Worm (Caenorhabditis elegans) whole organism, early embryonic: Measurements from ENCODE around the gene Y39E4B.13.

ENCODE experiments used
- B0310.2 ChIP-seq: sonication (generic microtip); optimal IDR thresholded peaks from 2 replicates; lab custom pipeline; 2016; ENCODE audit warnings: mild to moderate bottlenecking, missing genetic modification characterization, missing compliant biosample characterization
- F13C5.2 ChIP-seq: sonication (generic microtip); optimal IDR thresholded peaks from 2 replicates; lab custom pipeline; 2017; ENCODE audit warnings: mild to moderate bottlenecking, missing genetic modification characterization, inconsistent platforms, missing compliant biosample characterization
- aly-1 ChIP-seq: sonication (generic microtip); optimal IDR thresholded peaks from 2 replicates; lab custom pipeline; 2016; ENCODE audit warnings: missing genetic modification characterization, missing compliant biosample characterization
- ama-1 ChIP-seq: fragments of 150-350 bp; optimal IDR thresholded peaks from 2 replicates; lab custom pipeline; 2014
- ceh-13 ChIP-seq: fragments of 200-800 bp; sonication (Bioruptor generic); optimal IDR thresholded peaks from 2 replicates; lab custom pipeline; 2018; ENCODE audit warnings: mild to moderate bottlenecking, missing genetic modification characterization, missing compliant biosample characterization
- ceh-36 ChIP-seq: sonication (generic microtip); optimal IDR thresholded peaks from 2 replicates; lab custom pipeline; 2016; ENCODE audit warnings: missing genetic modification characterization, inconsistent platforms, missing compliant biosample characterization
- ets-7 ChIP-seq: sonication (generic microtip); optimal IDR thresholded peaks from 2 replicates; lab custom pipeline; 2016; ENCODE audit warnings: missing genotype, missing genetic modification characterization, missing compliant biosample characterization
- flt-1 ChIP-seq: fragments of 200-800 bp; sonication (Bioruptor generic); IDR thresholded peaks from 2 replicates; pipeline ENCODE4 v1.3.6; 2022; ENCODE audit warnings: missing genetic modification characterization, missing compliant biosample characterization
- hmbx-1 ChIP-seq: sonication (generic microtip); optimal IDR thresholded peaks from 2 replicates; lab custom pipeline; 2016; ENCODE audit warnings: mild to moderate bottlenecking, missing genetic modification characterization, missing compliant biosample characterization
- hmg-4 ChIP-seq: fragments of 200-800 bp; sonication (Bioruptor generic); optimal IDR thresholded peaks from 2 replicates; lab custom pipeline; 2018; ENCODE audit warnings: mild to moderate bottlenecking, missing genetic modification characterization, missing compliant biosample characterization
- hnd-1 ChIP-seq: sonication (generic microtip); optimal IDR thresholded peaks from 2 replicates; lab custom pipeline; 2016; ENCODE audit warnings: missing genetic modification characterization, missing compliant biosample characterization
- pes-1 ChIP-seq: fragments of 200-800 bp; sonication (Bioruptor generic); IDR thresholded peaks from 2 replicates; pipeline ENCODE4 v1.3.6; 2022; ENCODE audit warnings: missing genetic modification reagents, missing genetic modification characterization, missing compliant biosample characterization
- scrt-1 ChIP-seq: fragments of 200-800 bp; sonication (Bioruptor generic); IDR thresholded peaks from 2 replicates; pipeline ENCODE4 v1.3.6; 2022; ENCODE audit warnings: missing genetic modification characterization, missing compliant biosample characterization
- sea-1 ChIP-seq: fragments of 200-800 bp; sonication (Bioruptor generic); conservative IDR thresholded peaks from 2 replicates; pipeline ENCODE4 v1.3.6; 2022; ENCODE audit warnings: missing genetic modification characterization, missing compliant biosample characterization
- tbx-11 ChIP-seq: fragments of 200-800 bp; sonication (Bioruptor generic); IDR thresholded peaks from 2 replicates; pipeline ENCODE4 v1.3.6; 2022; ENCODE audit warnings: missing genetic modification characterization, missing compliant biosample characterization
- tbx-37 ChIP-seq: fragments of 200-800 bp; sonication (Bioruptor generic); conservative IDR thresholded peaks from 2 replicates; pipeline ENCODE4 v1.3.6; 2022; ENCODE audit warnings: missing genetic modification reagents, missing genetic modification characterization, missing compliant biosample characterization
- tra-4 ChIP-seq: sonication (generic microtip); optimal IDR thresholded peaks from 2 replicates; lab custom pipeline; 2017; ENCODE audit warnings: missing genetic modification characterization, missing compliant biosample characterization

Y39E4B.13 gene

ce11 chrIII:13061734-13062133 is 29.2 kb upstream of the Y39E4B.13 start:
- TF ChIP-seq tbx-11 (0 out of 2 replicates have a peak, but pooled peaks have one; percentile 30), flt-1 (GFP tag; lab: Robert Waterston, UW) (0 out of 2 replicates have a peak, but pooled peaks have one; percentile 1), F13C5.2 (tag; lab: Kevin White, UChicago) (no peak)

DNA sequence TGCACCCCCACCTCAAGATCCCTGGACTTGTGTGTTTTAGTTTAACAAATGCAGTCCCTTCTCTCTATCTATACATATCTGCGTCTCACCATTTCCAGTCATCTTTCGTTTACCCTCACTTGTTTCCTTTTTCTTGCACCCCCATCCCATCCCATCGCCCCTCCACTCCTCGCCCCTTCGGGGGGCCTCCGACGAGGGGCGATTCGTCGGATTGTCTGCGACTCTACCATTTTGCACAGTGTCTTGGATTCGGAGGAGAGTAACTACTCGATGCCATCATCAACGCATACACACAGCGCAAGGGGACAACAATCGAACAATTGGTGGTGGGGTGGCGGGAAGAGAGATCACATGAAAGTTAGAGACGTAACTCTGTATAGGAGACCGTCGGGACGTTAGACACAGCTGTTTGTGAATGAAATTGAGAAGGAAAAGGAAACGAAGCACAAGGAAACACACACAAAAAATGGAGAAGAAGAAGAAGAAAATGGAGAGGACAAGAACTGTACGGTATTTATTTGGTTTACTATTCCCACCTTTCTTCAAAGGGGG is 28.4 kb upstream of the Y39E4B.13 start:
- TF ChIP-seq tra-4 = no peak
- peak; percentile 59; the same call in 1 of the 2 replicates for TF ChIP-seq pes-1
- TF ChIP-seq tbx-37 (GFP tag; lab: Robert Waterston, UW) = no peak
- peak; percentile 12 for TF ChIP-seq ceh-13 (GFP tag; lab: Kevin White, UChicago)
- peak; percentile 49 for TF ChIP-seq ets-7 (tag; lab: Kevin White, UChicago)
- TF ChIP-seq hnd-1 (tag; lab: Kevin White, UChicago) = no peak
- TF ChIP-seq flt-1 (GFP tag; lab: Robert Waterston, UW) = no peak; the same call in 1 of the 2 replicates
- no peak for TF ChIP-seq hmbx-1 (tag; lab: Kevin White, UChicago)
- no peak; the same call in 1 of the 2 replicates for TF ChIP-seq sea-1 (GFP tag; lab: Robert Waterston, UW)
- TF ChIP-seq F13C5.2 (tag; lab: Kevin White, UChicago) = peak; percentile 76
- no peak for TF ChIP-seq scrt-1
- TF ChIP-seq ceh-36 (tag; lab: Kevin White, UChicago) = peak; percentile 27
- TF ChIP-seq B0310.2 = peak; percentile 22
- TF ChIP-seq hmg-4 = peak; percentile 84
- peak; percentile 59; the same call in 1 of the 2 replicates for TF ChIP-seq tbx-11
- TF ChIP-seq ama-1 (lab: Kevin White, UChicago) = no peak
- peak; percentile 38 for TF ChIP-seq aly-1 (tag; lab: Kevin White, UChicago)

- no peak for TF ChIP-seq ceh-13 (GFP tag; lab: Kevin White, UChicago)
- TF ChIP-seq tbx-11 = no peak
- no peak for TF ChIP-seq ama-1 (lab: Kevin White, UChicago)
- no peak for TF ChIP-seq hmbx-1 (tag; lab: Kevin White, UChicago)
- TF ChIP-seq sea-1 (GFP tag; lab: Robert Waterston, UW) = no peak
- no peak for TF ChIP-seq B0310.2
- TF ChIP-seq flt-1 (GFP tag; lab: Robert Waterston, UW) = no peak
- no peak for TF ChIP-seq ceh-36 (tag; lab: Kevin White, UChicago)
- no peak for TF ChIP-seq tbx-37 (GFP tag; lab: Robert Waterston, UW)
- no peak for TF ChIP-seq pes-1
- no peak for TF ChIP-seq scrt-1
- no peak for TF ChIP-seq F13C5.2 (tag; lab: Kevin White, UChicago)
- TF ChIP-seq hnd-1 (tag; lab: Kevin White, UChicago) = no peak
Measured at ce11 chrIII:13062989-13063388, 27.9 kb upstream of the Y39E4B.13 start.

DNA sequence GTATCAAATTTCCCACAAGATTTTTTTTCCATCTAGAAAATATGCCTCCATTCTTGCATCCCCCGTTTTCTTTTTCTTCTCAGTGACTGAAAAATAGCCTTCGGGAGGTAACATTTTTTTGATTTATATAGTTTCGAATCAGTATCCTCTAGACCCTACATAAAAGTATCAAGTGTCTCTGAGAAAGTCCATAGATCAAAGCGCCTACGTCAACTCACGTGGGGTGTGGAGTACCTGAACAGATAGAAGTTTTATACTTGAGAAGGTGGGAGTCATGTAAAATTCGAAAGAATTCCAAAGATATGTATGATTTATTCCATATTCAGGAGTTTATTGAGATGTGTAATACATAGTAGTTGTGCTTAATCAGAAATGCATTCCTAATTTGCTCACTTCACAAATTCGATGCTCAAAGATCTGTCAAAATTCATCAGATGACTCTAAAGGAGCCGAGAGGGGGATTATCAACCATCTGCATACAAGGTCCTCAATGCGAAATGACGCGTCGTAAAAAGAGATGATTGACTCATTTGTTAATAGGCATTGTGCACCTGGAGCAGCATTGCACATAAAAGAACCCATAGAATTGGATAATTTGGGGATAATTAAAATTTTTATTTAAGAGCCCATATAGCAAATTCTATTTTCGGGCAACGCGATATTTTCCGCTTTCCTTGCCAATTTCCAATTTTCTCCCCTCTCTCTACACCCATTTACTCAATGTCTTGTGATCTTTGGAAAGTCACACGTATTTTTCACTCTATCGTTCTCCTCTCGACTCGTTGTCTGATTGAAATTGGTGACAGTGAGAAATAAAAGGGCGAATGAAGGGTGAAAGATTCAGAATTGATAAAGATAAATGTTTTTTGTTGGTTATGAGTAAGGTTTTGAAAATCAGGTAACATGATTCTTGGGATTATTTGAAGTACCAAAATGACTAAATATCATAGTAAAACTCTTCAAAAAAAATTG is 26.4 kb upstream of the Y39E4B.13 start:
- TF ChIP-seq F13C5.2 (tag; lab: Kevin White, UChicago) = no peak
- 0 out of 2 replicates have a peak, but pooled peaks have one; percentile 47 for TF ChIP-seq sea-1 (GFP tag; lab: Robert Waterston, UW)
- no peak for TF ChIP-seq aly-1 (tag; lab: Kevin White, UChicago)
- no peak for TF ChIP-seq pes-1
- TF ChIP-seq hmg-4 = no peak
- no peak for TF ChIP-seq B0310.2
- TF ChIP-seq scrt-1 = no peak
- no peak for TF ChIP-seq hmbx-1 (tag; lab: Kevin White, UChicago)

ce11 chrIII:13065694-13066093 is 25.2 kb upstream of the Y39E4B.13 start:
- TF ChIP-seq flt-1 (GFP tag; lab: Robert Waterston, UW) = no peak
- TF ChIP-seq hmg-4 = peak; percentile 66
- 0 out of 2 replicates have a peak, but pooled peaks have one; percentile 55 for TF ChIP-seq sea-1 (GFP tag; lab: Robert Waterston, UW)

DNA sequence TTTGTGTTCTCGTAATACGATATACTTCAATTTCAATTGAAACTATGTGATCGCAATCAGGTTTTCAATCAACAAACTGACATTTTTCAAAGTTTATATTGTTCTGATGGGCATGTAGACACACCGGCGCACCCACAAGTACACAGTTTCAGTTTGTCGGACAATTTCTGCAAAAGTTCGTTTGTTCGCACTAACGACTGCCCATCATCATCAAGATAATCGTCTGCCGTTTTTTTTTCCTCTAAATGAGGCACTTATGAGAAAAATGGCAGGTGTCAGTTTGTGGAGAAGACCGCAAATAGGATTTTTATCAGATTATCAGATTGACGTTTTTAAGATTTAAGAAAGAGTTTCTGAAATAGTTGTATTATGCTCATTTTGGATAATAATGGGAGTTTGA is 24.1 kb upstream of the Y39E4B.13 start:
- no peak for TF ChIP-seq ceh-36 (tag; lab: Kevin White, UChicago)
- TF ChIP-seq hmbx-1 (tag; lab: Kevin White, UChicago) = no peak
- no peak for TF ChIP-seq scrt-1
- TF ChIP-seq sea-1 (GFP tag; lab: Robert Waterston, UW) = no peak
- no peak for TF ChIP-seq pes-1
- no peak for TF ChIP-seq hnd-1 (tag; lab: Kevin White, UChicago)
- TF ChIP-seq aly-1 (tag; lab: Kevin White, UChicago) = no peak
- TF ChIP-seq tra-4 = no peak
- TF ChIP-seq F13C5.2 (tag; lab: Kevin White, UChicago) = no peak
- TF ChIP-seq ets-7 (tag; lab: Kevin White, UChicago) = no peak
- no peak for TF ChIP-seq tbx-11
- TF ChIP-seq flt-1 (GFP tag; lab: Robert Waterston, UW) = no peak
- no peak for TF ChIP-seq B0310.2

DNA sequence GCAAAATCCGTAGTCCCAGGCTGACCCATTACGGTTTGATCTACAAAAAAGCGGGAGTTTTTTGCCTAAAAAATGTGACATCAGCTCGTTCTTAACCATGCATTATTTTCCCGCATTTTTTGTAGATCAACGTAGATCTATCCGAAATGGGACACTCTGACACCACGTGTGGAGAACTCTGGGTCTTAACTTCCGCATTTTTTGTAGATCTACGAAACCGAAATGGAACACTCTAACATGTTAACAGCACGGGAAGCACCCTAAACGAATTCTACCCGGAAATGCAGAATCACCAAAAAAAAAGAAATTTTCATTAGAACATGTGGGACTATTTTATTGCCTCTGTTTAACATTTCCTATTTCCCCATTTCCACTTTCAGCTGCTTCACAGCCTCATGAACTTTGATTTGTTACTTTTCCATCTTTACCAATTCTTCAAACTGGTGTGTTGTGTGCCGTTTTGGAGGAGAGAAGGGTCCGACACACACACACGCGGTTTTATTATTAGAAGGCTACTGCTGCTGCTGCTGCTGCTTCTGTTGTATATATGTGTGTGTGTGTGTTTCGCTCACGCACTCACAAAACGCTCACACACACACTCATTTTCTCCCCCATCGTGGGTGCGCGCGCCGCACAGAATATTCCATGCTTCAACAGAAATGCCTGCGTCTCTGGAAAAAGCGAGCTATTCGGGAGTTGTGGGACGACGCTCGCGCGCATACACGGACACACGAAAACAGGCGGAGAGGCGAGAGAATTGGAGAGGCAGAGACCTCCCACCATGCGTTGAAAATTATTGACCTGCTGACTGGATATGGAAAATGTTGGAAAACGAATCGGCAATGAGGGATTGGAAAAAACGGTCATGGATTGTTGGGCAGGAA is 22.8 kb upstream of the Y39E4B.13 start:
- TF ChIP-seq sea-1 (GFP tag; lab: Robert Waterston, UW) (no peak), tra-4 (no peak), ets-7 (tag; lab: Kevin White, UChicago) (peak; percentile 21), ceh-13 (GFP tag; lab: Kevin White, UChicago) (no peak), tbx-37 (GFP tag; lab: Robert Waterston, UW) (no peak; the same call in 1 of the 2 replicates), B0310.2 (no peak), tbx-11 (no peak), aly-1 (tag; lab: Kevin White, UChicago) (peak; percentile 53), flt-1 (GFP tag; lab: Robert Waterston, UW) (peak; percentile 44), F13C5.2 (tag; lab: Kevin White, UChicago) (peak; percentile 90), ceh-36 (tag; lab: Kevin White, UChicago) (peak; percentile 15), ama-1 (lab: Kevin White, UChicago) (no peak), hmbx-1 (tag; lab: Kevin White, UChicago) (no peak), hnd-1 (tag; lab: Kevin White, UChicago) (no peak), scrt-1 (no peak), pes-1 (no peak), hmg-4 (peak; percentile 96)
